Worm (Caenorhabditis elegans) whole organism, dauer: Measurements from ENCODE around the gene nhl-3.

Experiments used
- unc-62 ChIP-seq: sonication (generic microtip); optimal IDR thresholded peaks from 2 replicates; lab custom pipeline; 2017; ENCODE audit warnings: missing biosample characterization, missing genetic modification reagents, missing genetic modification characterization

Gene nhl-3

ce11 chrII:555371-555770, 46.5 kb downstream of the nhl-3 start:
- no peak for TF ChIP-seq unc-62

- TF ChIP-seq unc-62 = no peak
These were observed 50.5 kb downstream of the nhl-3 start, which contains the start of gene lips-7 for ce11 chrII:551245-551904. TSS of gene lips-7 (plus strand) at chrII:551854.

ce11 chrII:549501-549900, 52.4 kb downstream of the nhl-3 start:
- TF ChIP-seq unc-62 = no peak

ce11 chrII:546405-546804, 55.5 kb downstream of the nhl-3 start, which contains the start of gene mlt-10:
TSS of gene mlt-10 (plus strand) at chrII:546705.
- no peak for TF ChIP-seq unc-62
